Fruit fly (Drosophila melanogaster): ENCODE data around the gene CG2260.

CG2260 gene

dm6 chrX:8113386-8114279 is 7.3 kb downstream of the CG2260 start (continued):
- TF ChIP-seq H15 (GFP tag; IDR thresholded peaks at IDR 0.05): 0 out of 3 replicates have a peak, but pooled peaks have one; percentile 9
- peak; percentile 75 for TF ChIP-seq Fer1 (GFP tag; optimal IDR thresholded peaks at IDR 0.05)
- TF ChIP-seq tup (GFP tag; optimal IDR thresholded peaks at IDR 0.05): peak; percentile 6
- TF ChIP-seq Dip3 (GFP tag; optimal IDR thresholded peaks at IDR 0.05): peak; percentile 74
- peak; percentile 7 for TF ChIP-seq CG3995 (GFP tag; optimal IDR thresholded peaks at IDR 0.05)
- TF ChIP-seq lmd (GFP tag; IDR thresholded peaks at IDR 0.05): peak; percentile 67; the same call in 1 of the 2 replicates
- TF ChIP-seq amos (GFP tag; IDR thresholded peaks at IDR 0.05; ENCODE audit: partially characterized antibody): no peak
- no peak for TF ChIP-seq abd-A (tag; optimal IDR thresholded peaks at IDR 0.05)
- TF ChIP-seq gem (tag; optimal IDR thresholded peaks at IDR 0.05): peak; percentile 74
- TF ChIP-seq CG12659 (GFP tag; optimal IDR thresholded peaks at IDR 0.05): peak; percentile 53
- TF ChIP-seq CG8765 (GFP tag; IDR thresholded peaks at IDR 0.05): no peak; the same call in 1 of the 2 replicates
- no peak; the same call in 1 of the 2 replicates for TF ChIP-seq Ravus (GFP tag; IDR thresholded peaks at IDR 0.05)
- peak; percentile 56 for TF ChIP-seq ind (GFP tag; optimal IDR thresholded peaks at IDR 0.05)
- 0 out of 2 replicates have a peak, but pooled peaks have one; percentile 12 for TF ChIP-seq CG11247 (GFP tag; IDR thresholded peaks at IDR 0.05)
- TF ChIP-seq cad (GFP tag; optimal IDR thresholded peaks at IDR 0.05): no peak
- TF ChIP-seq NC2β (GFP tag; optimal IDR thresholded peaks at IDR 0.05): no peak
- peak; percentile 63 for TF ChIP-seq CG12155 (GFP tag; optimal IDR thresholded peaks at IDR 0.05)
- TF ChIP-seq fd3F (GFP tag; optimal IDR thresholded peaks at IDR 0.05): peak; percentile 54
- TF ChIP-seq seq (GFP tag; IDR thresholded peaks at IDR 0.05): no peak
- 0 out of 2 replicates have a peak, but pooled peaks have one; percentile 14 for TF ChIP-seq CG1024 (GFP tag; IDR thresholded peaks at IDR 0.05)
- no peak for TF ChIP-seq Dfd (GFP tag; optimal IDR thresholded peaks at IDR 0.05)
- TF ChIP-seq repo (GFP tag; optimal IDR thresholded peaks at IDR 0.05): no peak
- TF ChIP-seq fu2 (GFP tag; optimal IDR thresholded peaks at IDR 0.05): peak; percentile 36
- peak; percentile 11 for TF ChIP-seq CG13775 (GFP tag; optimal IDR thresholded peaks at IDR 0.05)
- TF ChIP-seq bsh (GFP tag; optimal IDR thresholded peaks at IDR 0.05): peak in 1 of 2 experiments; percentile 18
- TF ChIP-seq peb (GFP tag; IDR thresholded peaks at IDR 0.05): no peak
- peak; percentile 3 for TF ChIP-seq BtbVII (GFP tag; optimal IDR thresholded peaks at IDR 0.05)
- peak; percentile 45; the same call in 1 of the 2 replicates for TF ChIP-seq toy (GFP tag; IDR thresholded peaks at IDR 0.05)
- TF ChIP-seq chinmo (GFP tag; IDR thresholded peaks at IDR 0.05; ENCODE audit: partially characterized antibody): no peak
- 0 out of 3 replicates have a peak, but pooled peaks have one; percentile 40 for TF ChIP-seq CG11560 (tag; IDR thresholded peaks at IDR 0.05)
- no peak for TF ChIP-seq CG2199 (GFP tag; IDR thresholded peaks at IDR 0.05)
- TF ChIP-seq CG18262 (tag; optimal IDR thresholded peaks at IDR 0.05): peak; percentile 17
- 0 out of 2 replicates have a peak, but pooled peaks have one; percentile 46 for TF ChIP-seq CG17612 (GFP tag; IDR thresholded peaks at IDR 0.05)
- peak; percentile 35 for TF ChIP-seq CG3163 (GFP tag; optimal IDR thresholded peaks at IDR 0.05)
- TF ChIP-seq CG9932 (GFP tag; IDR thresholded peaks at IDR 0.05): peak; percentile 74
- TF ChIP-seq gce (GFP tag; IDR thresholded peaks at IDR 0.05): no peak
- no peak for TF ChIP-seq CG8290 (GFP tag; optimal IDR thresholded peaks at IDR 0.05)
- peak in 1 of 2 experiments; percentile 94 for TF ChIP-seq CG8290 (tag; optimal IDR thresholded peaks at IDR 0.05)
- TF ChIP-seq sr (GFP tag; IDR thresholded peaks at IDR 0.05): no peak
- TF ChIP-seq CG10654 (GFP tag; optimal IDR thresholded peaks at IDR 0.05): no peak
- peak; percentile 87 for TF ChIP-seq Rfx (GFP tag; IDR thresholded peaks at IDR 0.05)
- TF ChIP-seq usp (GFP tag; optimal IDR thresholded peaks at IDR 0.05): no peak
- no peak for TF ChIP-seq Asciz (GFP tag; optimal IDR thresholded peaks at IDR 0.05)
- TF ChIP-seq dpn (GFP tag; optimal IDR thresholded peaks at IDR 0.05): peak; percentile 49 to 57
- TF ChIP-seq CG31365 (tag; optimal IDR thresholded peaks at IDR 0.05): no peak
- TF ChIP-seq phol (tag; optimal IDR thresholded peaks at IDR 0.05): peak; percentile 15
- TF ChIP-seq CG7556 (GFP tag; optimal IDR thresholded peaks at IDR 0.05): peak; percentile 33
- TF ChIP-seq CG11085 (GFP tag; IDR thresholded peaks at IDR 0.05): peak; percentile 52; the same call in 1 of the 2 replicates
- no peak for TF ChIP-seq Hr78 (GFP tag; optimal IDR thresholded peaks at IDR 0.05)

Data from whole organism, embryonic.